Fruit fly (Drosophila melanogaster): ENCODE measurements around the gene nebu.

nebu gene

DNA sequence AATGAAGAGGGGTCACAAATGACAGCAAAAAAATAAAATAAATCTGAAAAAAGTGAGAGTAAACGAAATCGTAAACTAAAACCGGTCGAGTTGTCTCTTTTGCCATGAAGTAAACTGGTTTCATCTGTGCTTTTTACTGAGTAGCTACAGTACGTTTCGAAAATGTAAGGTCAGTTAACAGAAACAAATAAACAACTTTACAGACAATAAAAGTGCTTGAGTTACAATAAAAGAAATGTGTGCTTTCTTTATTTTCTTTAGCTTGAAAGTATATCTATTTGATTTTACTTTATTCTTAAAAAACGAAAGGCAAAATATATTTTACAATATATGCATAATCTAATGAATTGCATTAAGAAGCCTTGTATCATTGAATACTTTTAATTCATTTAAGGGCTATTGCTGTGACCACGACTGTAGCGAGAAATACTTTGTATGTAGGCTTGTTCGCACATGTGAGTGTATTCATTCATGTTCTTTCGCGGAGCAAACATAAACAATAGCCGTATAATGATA, 49.9 kb downstream of the nebu start:
- TF ChIP-seq psq (GFP tag; optimal IDR thresholded peaks at IDR 0.05) (peak; percentile 83), Dif (GFP tag; optimal IDR thresholded peaks at IDR 0.05; ENCODE audit: partially characterized antibody) (no peak), GATAd (GFP tag; optimal IDR thresholded peaks at IDR 0.05) (peak; percentile 20), ey (GFP tag; optimal IDR thresholded peaks at IDR 0.05) (peak; percentile 86), sv (GFP tag; optimal IDR thresholded peaks at IDR 0.05) (peak; percentile 44), CG32264 (GFP tag; optimal IDR thresholded peaks at IDR 0.05) (peak; percentile 47), Hnf4 (GFP tag; optimal IDR thresholded peaks at IDR 0.05) (peak; percentile 73), br (GFP tag; optimal IDR thresholded peaks at IDR 0.05) (peak; percentile 82), rgr (GFP tag; optimal IDR thresholded peaks at IDR 0.05) (peak; percentile 85), usp (GFP tag; optimal IDR thresholded peaks at IDR 0.05) (no peak), dsf (GFP tag; optimal IDR thresholded peaks at IDR 0.05; ENCODE audit: borderline replicate concordance) (peak; percentile 37), fru (GFP tag; optimal IDR thresholded peaks at IDR 0.05) (peak; percentile 91), Mio (GFP tag; optimal IDR thresholded peaks at IDR 0.05) (no peak), Sp1 (GFP tag; optimal IDR thresholded peaks at IDR 0.05) (peak; percentile 93), OdsH (GFP tag; optimal IDR thresholded peaks at IDR 0.05) (peak; percentile 85), Dfd (GFP tag; optimal IDR thresholded peaks at IDR 0.05) (no peak), dl (GFP tag; optimal IDR thresholded peaks at IDR 0.05; ENCODE audit: insufficient read depth in 1 of 2, partially characterized antibody in 2 of 2) (no peak), HLH106 (tag; optimal IDR thresholded peaks at IDR 0.05) (peak; percentile 92), CG9705 (GFP tag; optimal IDR thresholded peaks at IDR 0.05) (peak; percentile 75), dmrt93B (GFP tag; optimal IDR thresholded peaks at IDR 0.05) (no peak), woc (GFP tag; optimal IDR thresholded peaks at IDR 0.05) (peak; percentile 93), Myc (optimal IDR thresholded peaks at IDR 0.05) (no peak), Rel (GFP tag; optimal IDR thresholded peaks at IDR 0.05) (peak; percentile 52), Rel (tag; optimal IDR thresholded peaks at IDR 0.05) (peak; percentile 74), tai (GFP tag; optimal IDR thresholded peaks at IDR 0.05) (peak; percentile 62), brk (GFP tag; optimal IDR thresholded peaks at IDR 0.05) (peak; percentile 56), pan (optimal IDR thresholded peaks at IDR 0.05) (no peak), foxo (GFP tag; optimal IDR thresholded peaks at IDR 0.05) (peak in 1 of 2 experiments; percentile 90), Vsx2 (GFP tag; optimal IDR thresholded peaks at IDR 0.05; ENCODE audit: partially characterized antibody) (no peak), Abd-B (GFP tag; optimal IDR thresholded peaks at IDR 0.05) (no peak), CrebA (GFP tag; optimal IDR thresholded peaks at IDR 0.05; ENCODE audit: borderline replicate concordance) (no peak), sage (GFP tag; optimal IDR thresholded peaks at IDR 0.05) (peak; percentile 14), jim (GFP tag; optimal IDR thresholded peaks at IDR 0.05) (no peak), Jra (GFP tag; optimal IDR thresholded peaks at IDR 0.05) (peak; percentile 66), Hr83 (GFP tag; optimal IDR thresholded peaks at IDR 0.05; ENCODE audit: poor library complexity, severe bottlenecking) (no peak), N (GFP tag; optimal IDR thresholded peaks at IDR 0.05) (no peak), Hr78 (GFP tag; optimal IDR thresholded peaks at IDR 0.05) (no peak), lola (GFP tag; optimal IDR thresholded peaks at IDR 0.05) (no peak), h (GFP tag; optimal IDR thresholded peaks at IDR 0.05) (peak; percentile 90)

DNA sequence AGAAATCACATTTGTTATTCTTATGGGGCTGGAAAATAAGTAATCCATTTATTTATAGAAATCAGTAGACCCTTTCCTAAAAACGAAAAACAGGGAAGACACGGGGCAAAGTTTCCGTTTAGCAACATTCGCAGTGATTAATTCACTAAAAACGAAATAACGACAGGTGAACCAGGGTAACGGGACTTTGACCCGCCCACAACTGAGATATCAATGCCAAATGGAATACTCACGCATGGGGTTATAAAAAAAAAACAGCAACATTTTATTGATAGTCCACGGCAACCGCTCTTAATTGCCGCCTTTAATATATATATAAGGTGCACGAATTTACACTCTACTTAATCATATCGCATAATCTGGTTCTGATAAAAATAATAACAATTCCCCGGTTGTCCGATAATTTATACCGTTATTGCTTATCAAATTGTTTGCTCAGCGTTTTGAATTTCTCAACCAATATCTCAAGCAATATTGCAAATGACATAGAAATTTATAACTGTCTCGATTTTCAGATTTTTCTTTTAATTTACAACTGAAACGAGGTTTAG, 51.2 kb downstream of the nebu start:
- TF ChIP-seq CG9705 (GFP tag; optimal IDR thresholded peaks at IDR 0.05) (no peak), Hnf4 (GFP tag; optimal IDR thresholded peaks at IDR 0.05) (peak; percentile 22), Mio (GFP tag; optimal IDR thresholded peaks at IDR 0.05) (no peak), dmrt93B (GFP tag; optimal IDR thresholded peaks at IDR 0.05) (no peak), rgr (GFP tag; optimal IDR thresholded peaks at IDR 0.05) (no peak), CrebA (GFP tag; optimal IDR thresholded peaks at IDR 0.05; ENCODE audit: borderline replicate concordance) (no peak), fru (GFP tag; optimal IDR thresholded peaks at IDR 0.05) (no peak)

All from whole organism, wandering third instar larva.